Worm (Caenorhabditis elegans): ENCODE data around the gene gln-6.

Gene gln-6

DNA sequence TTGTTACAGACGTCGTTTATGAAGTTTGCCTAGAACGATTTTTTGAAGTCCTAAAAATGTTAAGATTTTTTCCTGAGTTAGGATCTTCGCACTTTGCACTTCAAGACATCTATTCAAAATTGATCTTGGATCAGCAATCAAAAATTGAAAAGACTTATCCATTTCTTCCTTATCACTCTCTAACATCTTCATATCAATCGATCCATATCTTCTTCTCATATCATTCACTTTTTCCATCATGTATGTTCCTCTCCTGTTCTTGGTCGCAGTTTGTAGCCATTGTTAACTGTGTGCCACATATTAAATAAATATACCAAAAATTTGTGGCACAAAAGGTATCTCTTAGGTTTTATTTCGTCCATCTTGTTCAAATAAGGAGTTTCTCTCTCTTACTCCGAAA is 15.0 kb upstream of the gln-6 start:
- TF ChIP-seq ceh-13 (GFP tag; optimal IDR thresholded peaks at IDR 0.05) (no peak), tbx-37 (GFP tag; conservative IDR thresholded peaks at IDR 0.05) (no peak), ceh-36 (tag; optimal IDR thresholded peaks at IDR 0.05) (no peak), ama-1 (optimal IDR thresholded peaks at IDR 0.05) (no peak), B0310.2 (tag; optimal IDR thresholded peaks at IDR 0.05) (no peak), tra-4 (tag; optimal IDR thresholded peaks at IDR 0.05) (no peak), sea-1 (GFP tag; conservative IDR thresholded peaks at IDR 0.05) (no peak), hmg-4 (GFP tag; optimal IDR thresholded peaks at IDR 0.05) (no peak), ets-7 (tag; optimal IDR thresholded peaks at IDR 0.05) (no peak), aly-1 (tag; optimal IDR thresholded peaks at IDR 0.05) (no peak), tbx-11 (GFP tag; IDR thresholded peaks at IDR 0.05) (no peak), hnd-1 (tag; optimal IDR thresholded peaks at IDR 0.05) (no peak), flt-1 (GFP tag; IDR thresholded peaks at IDR 0.05) (no peak), pes-1 (GFP tag; IDR thresholded peaks at IDR 0.05) (no peak), hmbx-1 (tag; optimal IDR thresholded peaks at IDR 0.05) (no peak), F13C5.2 (tag; optimal IDR thresholded peaks at IDR 0.05) (no peak), scrt-1 (GFP tag; IDR thresholded peaks at IDR 0.05) (no peak)

DNA sequence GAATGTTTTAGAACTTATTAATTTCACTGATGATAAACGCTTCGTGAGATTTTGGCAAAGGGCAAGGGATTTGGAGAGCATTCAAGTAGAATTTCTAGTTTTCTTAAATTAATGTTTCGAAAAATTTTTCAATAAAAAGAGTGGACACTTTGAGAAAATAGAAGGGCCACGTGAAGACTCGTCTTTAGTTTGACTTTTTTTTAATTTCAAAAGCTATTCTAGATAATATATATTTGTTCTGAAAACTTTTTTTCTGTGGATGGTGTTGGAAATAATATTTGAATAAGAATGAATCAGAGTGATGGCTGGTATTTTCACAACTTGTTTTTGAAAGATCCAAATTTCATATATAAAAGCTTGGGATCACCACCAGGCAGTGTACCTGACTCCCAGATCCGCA is 7.6 kb upstream of the gln-6 start, which contains the start of gene C28D4.8:
C28D4.8 (minus strand) TSS at position 101 of the 400 bp plus-strand sequence.
- TF ChIP-seq ceh-36 (tag; optimal IDR thresholded peaks at IDR 0.05): no peak
- no peak for TF ChIP-seq hmg-4 (GFP tag; optimal IDR thresholded peaks at IDR 0.05)
- no peak for TF ChIP-seq pes-1 (GFP tag; IDR thresholded peaks at IDR 0.05)
- TF ChIP-seq tra-4 (tag; optimal IDR thresholded peaks at IDR 0.05): no peak
- TF ChIP-seq ceh-13 (GFP tag; optimal IDR thresholded peaks at IDR 0.05): no peak
- no peak for TF ChIP-seq hmbx-1 (tag; optimal IDR thresholded peaks at IDR 0.05)
- TF ChIP-seq hnd-1 (tag; optimal IDR thresholded peaks at IDR 0.05): no peak
- no peak for TF ChIP-seq F13C5.2 (tag; optimal IDR thresholded peaks at IDR 0.05)
- no peak for TF ChIP-seq sea-1 (GFP tag; conservative IDR thresholded peaks at IDR 0.05)
- no peak for TF ChIP-seq aly-1 (tag; optimal IDR thresholded peaks at IDR 0.05)
- no peak for TF ChIP-seq B0310.2 (tag; optimal IDR thresholded peaks at IDR 0.05)
- TF ChIP-seq tbx-11 (GFP tag; IDR thresholded peaks at IDR 0.05): no peak
- no peak for TF ChIP-seq scrt-1 (GFP tag; IDR thresholded peaks at IDR 0.05)
- no peak for TF ChIP-seq flt-1 (GFP tag; IDR thresholded peaks at IDR 0.05)
- no peak for TF ChIP-seq ama-1 (optimal IDR thresholded peaks at IDR 0.05)
- no peak for TF ChIP-seq ets-7 (tag; optimal IDR thresholded peaks at IDR 0.05)
- TF ChIP-seq tbx-37 (GFP tag; conservative IDR thresholded peaks at IDR 0.05): no peak

DNA sequence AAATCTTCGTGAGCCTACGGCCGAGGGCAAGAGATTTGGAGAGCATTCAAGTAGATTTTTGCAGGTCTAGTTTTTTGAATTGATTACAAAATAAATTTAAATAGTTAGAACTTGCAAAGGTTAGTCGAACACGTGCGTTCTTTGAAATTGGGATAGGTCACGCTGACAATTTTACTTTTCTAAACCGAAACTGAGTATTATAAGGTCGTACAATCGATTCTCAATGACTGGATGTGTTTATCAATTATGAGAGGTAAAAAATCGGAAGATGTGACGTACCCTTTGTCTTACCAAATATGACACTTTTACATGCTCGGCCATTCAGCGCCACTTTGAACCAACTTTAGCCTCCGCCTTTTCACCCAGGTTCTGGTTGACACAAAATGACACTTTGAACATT is 6.1 kb upstream of the gln-6 start, which contains the start of gene C28D4.5:
C28D4.5 (minus strand) TSS at position 101 of the 400 bp plus-strand sequence.
- TF ChIP-seq scrt-1 (GFP tag; IDR thresholded peaks at IDR 0.05) (no peak), pes-1 (GFP tag; IDR thresholded peaks at IDR 0.05) (no peak), flt-1 (GFP tag; IDR thresholded peaks at IDR 0.05) (no peak), hmbx-1 (tag; optimal IDR thresholded peaks at IDR 0.05) (no peak), F13C5.2 (tag; optimal IDR thresholded peaks at IDR 0.05) (no peak), ceh-13 (GFP tag; optimal IDR thresholded peaks at IDR 0.05) (no peak), aly-1 (tag; optimal IDR thresholded peaks at IDR 0.05) (no peak), tbx-11 (GFP tag; IDR thresholded peaks at IDR 0.05) (no peak), tbx-37 (GFP tag; conservative IDR thresholded peaks at IDR 0.05) (no peak), ceh-36 (tag; optimal IDR thresholded peaks at IDR 0.05) (no peak), ets-7 (tag; optimal IDR thresholded peaks at IDR 0.05) (no peak), tra-4 (tag; optimal IDR thresholded peaks at IDR 0.05) (no peak), hmg-4 (GFP tag; optimal IDR thresholded peaks at IDR 0.05) (no peak), B0310.2 (tag; optimal IDR thresholded peaks at IDR 0.05) (no peak), hnd-1 (tag; optimal IDR thresholded peaks at IDR 0.05) (no peak), ama-1 (optimal IDR thresholded peaks at IDR 0.05) (no peak), sea-1 (GFP tag; conservative IDR thresholded peaks at IDR 0.05) (no peak)

DNA sequence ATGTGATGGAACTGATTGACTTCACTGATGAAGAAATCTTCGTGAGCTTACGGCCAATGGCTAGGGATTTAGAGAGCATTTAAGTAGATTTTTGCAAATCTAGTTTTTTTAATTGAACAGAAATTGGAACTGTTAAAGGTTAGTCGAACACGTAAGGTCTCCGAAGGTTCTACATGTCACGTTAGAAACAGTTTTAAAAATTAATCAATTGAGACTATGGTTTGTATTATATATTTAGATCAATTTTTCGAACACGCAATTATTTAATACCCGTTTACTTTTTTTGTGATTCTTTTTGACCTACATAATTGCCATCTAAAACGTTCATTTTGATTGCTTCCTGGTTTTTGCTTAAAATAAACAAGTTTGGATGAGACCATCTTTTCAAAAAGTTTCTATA is 4.2 kb upstream of the gln-6 start, which contains the start of gene C28D4.4:
C28D4.4 (minus strand) TSS at position 101 of the 400 bp plus-strand sequence.
- no peak for TF ChIP-seq tbx-37 (GFP tag; conservative IDR thresholded peaks at IDR 0.05)
- TF ChIP-seq hmg-4 (GFP tag; optimal IDR thresholded peaks at IDR 0.05): no peak

DNA sequence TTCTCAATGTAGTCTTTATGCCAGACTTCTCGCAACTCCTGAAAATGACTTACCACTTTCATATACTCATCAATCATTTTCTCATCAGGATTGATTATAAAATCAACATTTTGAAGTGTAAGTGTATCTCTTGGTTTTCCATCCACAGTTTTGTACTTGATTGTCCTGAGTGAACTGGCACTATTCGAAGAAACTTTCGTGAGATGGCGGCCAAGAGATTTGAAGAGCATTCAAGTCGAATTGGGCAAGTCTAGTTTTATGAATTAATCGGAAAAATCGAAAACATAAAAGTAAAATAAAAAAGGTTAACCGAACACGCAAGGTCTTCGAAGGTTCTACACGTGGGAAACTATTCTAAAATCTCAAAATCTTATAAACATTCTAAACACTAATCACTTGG is 2.2 kb upstream of the gln-6 start, which contains the start of gene C28D4.7:
C28D4.7 (minus strand) TSS at position 265 of the 400 bp plus-strand sequence.
- TF ChIP-seq hnd-1 (tag; optimal IDR thresholded peaks at IDR 0.05): no peak
- TF ChIP-seq tbx-11 (GFP tag; IDR thresholded peaks at IDR 0.05): no peak
- no peak for TF ChIP-seq hmg-4 (GFP tag; optimal IDR thresholded peaks at IDR 0.05)
- no peak for TF ChIP-seq ceh-36 (tag; optimal IDR thresholded peaks at IDR 0.05)

DNA sequence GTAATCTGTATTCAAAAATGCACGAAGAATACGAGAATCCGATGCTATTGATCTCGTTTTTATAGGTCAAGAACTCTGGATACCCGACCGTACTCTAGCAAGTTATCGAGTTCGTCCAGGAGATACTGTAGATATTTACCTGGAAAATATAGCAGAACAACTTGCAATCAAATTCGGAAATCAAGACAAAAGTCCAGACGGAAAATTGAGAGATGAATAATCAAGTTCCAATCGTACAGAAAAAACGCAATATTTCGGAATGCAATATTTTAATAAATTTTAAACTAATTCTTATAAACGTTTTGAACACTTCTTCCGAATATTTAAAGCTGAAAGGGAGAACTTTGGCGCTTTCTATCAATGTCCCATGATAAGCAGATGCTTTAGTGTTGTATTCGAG is 1.7 kb downstream of the gln-6 start:
- TF ChIP-seq flt-1 (GFP tag; IDR thresholded peaks at IDR 0.05) (no peak), pes-1 (GFP tag; IDR thresholded peaks at IDR 0.05) (no peak), ama-1 (optimal IDR thresholded peaks at IDR 0.05) (no peak), tbx-37 (GFP tag; conservative IDR thresholded peaks at IDR 0.05) (no peak)

DNA sequence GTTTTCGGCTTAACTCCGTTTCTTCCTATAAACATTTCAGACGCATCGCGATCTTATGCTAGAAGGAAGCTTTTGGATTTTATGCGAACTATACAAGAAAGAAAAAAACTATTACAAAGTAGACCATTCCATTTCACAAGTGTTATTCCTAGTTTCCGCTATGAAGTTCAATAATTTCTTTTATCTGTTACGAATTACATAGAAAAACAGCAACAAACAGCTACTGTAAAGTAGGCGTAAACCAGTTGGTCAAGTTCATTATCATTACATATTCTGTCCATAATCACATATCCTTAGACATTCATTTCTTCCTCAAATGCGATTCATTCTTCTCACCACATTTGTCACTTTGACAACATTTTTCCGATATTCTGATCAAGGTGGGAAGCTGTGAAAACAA is 2.5 kb downstream of the gln-6 start, which contains the start of gene C28D4.10:
C28D4.10 (plus strand) TSS at position 301 of the 400 bp plus-strand sequence.
- no peak for TF ChIP-seq tbx-37 (GFP tag; conservative IDR thresholded peaks at IDR 0.05)
- no peak for TF ChIP-seq ceh-36 (tag; optimal IDR thresholded peaks at IDR 0.05)
- TF ChIP-seq scrt-1 (GFP tag; IDR thresholded peaks at IDR 0.05): no peak
- no peak for TF ChIP-seq hmg-4 (GFP tag; optimal IDR thresholded peaks at IDR 0.05)
- TF ChIP-seq tbx-11 (GFP tag; IDR thresholded peaks at IDR 0.05): no peak
- no peak for TF ChIP-seq pes-1 (GFP tag; IDR thresholded peaks at IDR 0.05)
- TF ChIP-seq ama-1 (optimal IDR thresholded peaks at IDR 0.05): no peak
- TF ChIP-seq ceh-13 (GFP tag; optimal IDR thresholded peaks at IDR 0.05): no peak
- TF ChIP-seq aly-1 (tag; optimal IDR thresholded peaks at IDR 0.05): no peak
- no peak for TF ChIP-seq B0310.2 (tag; optimal IDR thresholded peaks at IDR 0.05)
- TF ChIP-seq ets-7 (tag; optimal IDR thresholded peaks at IDR 0.05): no peak
- no peak for TF ChIP-seq hnd-1 (tag; optimal IDR thresholded peaks at IDR 0.05)
